Fruit fly (Drosophila melanogaster): ENCODE measurements around the gene CG32263.

The CG32263 gene

dm6 chr3L:3851048-3851447 is 40.1 kb upstream of the CG32263 start:
- TF ChIP-seq br (GFP tag; optimal IDR thresholded peaks at IDR 0.05), result no peak
- TF ChIP-seq tai (GFP tag; optimal IDR thresholded peaks at IDR 0.05), result no peak
- no peak for TF ChIP-seq N (GFP tag; optimal IDR thresholded peaks at IDR 0.05)
- TF ChIP-seq OdsH (GFP tag; optimal IDR thresholded peaks at IDR 0.05), result no peak
- TF ChIP-seq usp (GFP tag; optimal IDR thresholded peaks at IDR 0.05), result no peak
- TF ChIP-seq Myc (optimal IDR thresholded peaks at IDR 0.05), result no peak
- no peak for TF ChIP-seq Dfd (GFP tag; optimal IDR thresholded peaks at IDR 0.05)
- no peak for TF ChIP-seq HLH106 (tag; optimal IDR thresholded peaks at IDR 0.05)
- no peak for TF ChIP-seq dsf (GFP tag; optimal IDR thresholded peaks at IDR 0.05; ENCODE audit: borderline replicate concordance)
- TF ChIP-seq jim (GFP tag; optimal IDR thresholded peaks at IDR 0.05), result no peak
- no peak for TF ChIP-seq CG32264 (GFP tag; optimal IDR thresholded peaks at IDR 0.05)
- no peak for TF ChIP-seq brk (GFP tag; optimal IDR thresholded peaks at IDR 0.05)
- no peak for TF ChIP-seq rgr (GFP tag; optimal IDR thresholded peaks at IDR 0.05)
- TF ChIP-seq dl (GFP tag; optimal IDR thresholded peaks at IDR 0.05; ENCODE audit: insufficient read depth in 1 of 2, partially characterized antibody in 2 of 2), result no peak
- TF ChIP-seq CG9705 (GFP tag; optimal IDR thresholded peaks at IDR 0.05), result no peak
- no peak for TF ChIP-seq woc (GFP tag; optimal IDR thresholded peaks at IDR 0.05)

dm6 chr3L:3850477-3850876 is 39.6 kb upstream of the CG32263 start:
- TF ChIP-seq usp (GFP tag; optimal IDR thresholded peaks at IDR 0.05) (no peak), Abd-B (GFP tag; optimal IDR thresholded peaks at IDR 0.05) (no peak), HLH106 (tag; optimal IDR thresholded peaks at IDR 0.05) (no peak), rgr (GFP tag; optimal IDR thresholded peaks at IDR 0.05) (no peak), br (GFP tag; optimal IDR thresholded peaks at IDR 0.05) (no peak), Sp1 (GFP tag; optimal IDR thresholded peaks at IDR 0.05) (no peak), psq (GFP tag; optimal IDR thresholded peaks at IDR 0.05) (no peak)

dm6 chr3L:3849763-3850162 is 38.8 kb upstream of the CG32263 start:
- TF ChIP-seq foxo (GFP tag; optimal IDR thresholded peaks at IDR 0.05) (no peak), N (GFP tag; optimal IDR thresholded peaks at IDR 0.05) (no peak), woc (GFP tag; optimal IDR thresholded peaks at IDR 0.05) (no peak), CG9705 (GFP tag; optimal IDR thresholded peaks at IDR 0.05) (no peak), brk (GFP tag; optimal IDR thresholded peaks at IDR 0.05) (no peak), usp (GFP tag; optimal IDR thresholded peaks at IDR 0.05) (no peak), h (GFP tag; optimal IDR thresholded peaks at IDR 0.05) (no peak), ey (GFP tag; optimal IDR thresholded peaks at IDR 0.05) (no peak), HLH106 (tag; optimal IDR thresholded peaks at IDR 0.05) (no peak)

- no peak for TF ChIP-seq CG9705 (GFP tag; optimal IDR thresholded peaks at IDR 0.05)
- no peak for TF ChIP-seq rgr (GFP tag; optimal IDR thresholded peaks at IDR 0.05)
- TF ChIP-seq Hr78 (GFP tag; optimal IDR thresholded peaks at IDR 0.05), result no peak
- no peak for TF ChIP-seq Sp1 (GFP tag; optimal IDR thresholded peaks at IDR 0.05)
- no peak for TF ChIP-seq sv (GFP tag; optimal IDR thresholded peaks at IDR 0.05)
- no peak for TF ChIP-seq foxo (GFP tag; optimal IDR thresholded peaks at IDR 0.05)
- TF ChIP-seq lola (GFP tag; optimal IDR thresholded peaks at IDR 0.05), result no peak
- TF ChIP-seq dmrt93B (GFP tag; optimal IDR thresholded peaks at IDR 0.05), result no peak
- no peak for TF ChIP-seq Abd-B (GFP tag; optimal IDR thresholded peaks at IDR 0.05)
- TF ChIP-seq Rel (GFP tag; optimal IDR thresholded peaks at IDR 0.05), result no peak
- TF ChIP-seq Rel (tag; optimal IDR thresholded peaks at IDR 0.05), result no peak
- no peak for TF ChIP-seq woc (GFP tag; optimal IDR thresholded peaks at IDR 0.05)
- no peak for TF ChIP-seq Hnf4 (GFP tag; optimal IDR thresholded peaks at IDR 0.05)
- TF ChIP-seq dl (GFP tag; optimal IDR thresholded peaks at IDR 0.05; ENCODE audit: insufficient read depth in 1 of 2, partially characterized antibody in 2 of 2), result no peak
- no peak for TF ChIP-seq dsf (GFP tag; optimal IDR thresholded peaks at IDR 0.05; ENCODE audit: borderline replicate concordance)
- no peak for TF ChIP-seq Dif (GFP tag; optimal IDR thresholded peaks at IDR 0.05; ENCODE audit: partially characterized antibody)
These were observed 37.9 kb upstream of the CG32263 start for dm6 chr3L:3848687-3849270.

dm6 chr3L:3847810-3848326 is 37.0 kb upstream of the CG32263 start:
- TF ChIP-seq pan (optimal IDR thresholded peaks at IDR 0.05) (no peak), CG9705 (GFP tag; optimal IDR thresholded peaks at IDR 0.05) (no peak), Rel (GFP tag; optimal IDR thresholded peaks at IDR 0.05) (no peak), Rel (tag; optimal IDR thresholded peaks at IDR 0.05) (no peak), OdsH (GFP tag; optimal IDR thresholded peaks at IDR 0.05) (no peak), Dfd (GFP tag; optimal IDR thresholded peaks at IDR 0.05) (no peak), CrebA (GFP tag; optimal IDR thresholded peaks at IDR 0.05; ENCODE audit: borderline replicate concordance) (no peak), rgr (GFP tag; optimal IDR thresholded peaks at IDR 0.05) (no peak), tai (GFP tag; optimal IDR thresholded peaks at IDR 0.05) (no peak), CG32264 (GFP tag; optimal IDR thresholded peaks at IDR 0.05) (no peak), Myc (optimal IDR thresholded peaks at IDR 0.05) (no peak), Hr83 (GFP tag; optimal IDR thresholded peaks at IDR 0.05; ENCODE audit: poor library complexity, severe bottlenecking) (no peak), usp (GFP tag; optimal IDR thresholded peaks at IDR 0.05) (no peak), dmrt93B (GFP tag; optimal IDR thresholded peaks at IDR 0.05) (no peak), dsf (GFP tag; optimal IDR thresholded peaks at IDR 0.05; ENCODE audit: borderline replicate concordance) (no peak), sv (GFP tag; optimal IDR thresholded peaks at IDR 0.05) (no peak), br (GFP tag; optimal IDR thresholded peaks at IDR 0.05) (no peak), Dif (GFP tag; optimal IDR thresholded peaks at IDR 0.05; ENCODE audit: partially characterized antibody) (no peak), woc (GFP tag; optimal IDR thresholded peaks at IDR 0.05) (no peak)

Measured in whole organism, wandering third instar larva.